Worm (Caenorhabditis elegans) whole organism, dauer: Measurements from ENCODE around the gene gpn-1.

Experiments used
- unc-62 ChIP-seq: sonication (generic microtip); optimal IDR thresholded peaks from 2 replicates; lab custom pipeline; 2017; ENCODE audit warnings: missing biosample characterization, missing genetic modification reagents, missing genetic modification characterization

gpn-1 gene

DNA sequence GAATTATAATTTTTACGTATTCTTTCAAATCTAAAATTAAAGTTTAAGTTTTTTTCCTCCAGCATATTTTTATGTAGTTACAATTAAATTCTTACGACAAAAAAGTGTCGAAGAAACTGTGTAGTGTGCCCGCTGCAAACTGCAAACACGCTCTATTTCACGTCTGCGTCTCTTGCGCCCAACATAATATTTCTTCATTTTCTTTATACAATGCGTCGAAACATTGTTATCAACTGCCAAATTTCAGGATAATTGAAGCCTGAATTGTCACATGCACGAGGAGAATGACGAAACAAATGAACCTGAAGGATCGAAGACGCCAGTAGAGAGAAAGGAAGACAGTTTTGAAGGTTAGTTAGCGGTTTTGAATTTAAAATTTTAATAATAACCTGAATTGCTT is 7.8 kb downstream of the gpn-1 start, which contains the start of gene C03H12.1:
Gene C03H12.1, plus strand, starts transcription at position 206 of the 400 bp plus-strand sequence.
- no peak for TF ChIP-seq unc-62 (GFP tag; lab: Kevin White, UChicago)

DNA sequence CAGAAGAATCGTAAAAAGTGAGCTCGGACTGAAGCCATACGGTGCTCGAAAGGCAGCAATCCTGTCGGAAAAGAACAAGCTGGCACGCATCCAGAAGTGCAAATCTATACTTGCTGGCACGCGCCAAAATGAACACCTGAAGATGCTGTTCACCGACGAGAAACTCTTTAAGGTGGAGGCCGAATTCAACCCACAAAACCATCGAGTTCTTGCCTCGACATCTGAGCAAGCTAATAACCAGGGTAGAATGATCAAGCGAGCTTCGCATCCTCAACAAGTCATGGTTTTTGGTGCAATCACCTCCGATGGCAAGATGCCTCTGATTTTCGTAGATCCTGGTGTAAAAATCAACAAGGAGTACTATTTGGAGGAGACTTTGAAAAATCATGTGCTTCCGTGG is 12.0 kb downstream of the gpn-1 start:
- no peak for TF ChIP-seq unc-62 (GFP tag; lab: Kevin White, UChicago)

DNA sequence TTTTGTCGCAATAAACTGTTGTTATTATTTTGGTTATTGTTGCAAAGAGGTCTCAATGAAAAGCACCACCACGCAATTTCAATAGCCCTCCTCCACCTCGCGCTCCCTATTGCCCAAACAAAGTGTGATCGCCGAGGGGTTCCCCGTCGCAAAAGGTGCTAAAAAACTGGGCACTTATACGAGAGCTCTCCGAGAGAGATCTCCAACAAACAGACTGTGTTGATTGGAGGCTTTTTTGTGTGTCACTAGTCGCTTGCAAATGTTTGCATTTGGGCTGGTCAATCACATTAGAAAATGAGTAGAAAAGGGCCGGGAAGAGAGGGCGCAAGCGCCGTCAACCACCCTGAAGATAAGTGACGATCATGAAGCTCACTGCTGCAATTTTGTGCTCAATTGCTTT is 14.9 kb downstream of the gpn-1 start, which contains the start of gene ZK662.2:
Gene ZK662.2, plus strand, starts transcription at position 301 of the 400 bp plus-strand sequence.
- no peak for TF ChIP-seq unc-62 (GFP tag; lab: Kevin White, UChicago)

DNA sequence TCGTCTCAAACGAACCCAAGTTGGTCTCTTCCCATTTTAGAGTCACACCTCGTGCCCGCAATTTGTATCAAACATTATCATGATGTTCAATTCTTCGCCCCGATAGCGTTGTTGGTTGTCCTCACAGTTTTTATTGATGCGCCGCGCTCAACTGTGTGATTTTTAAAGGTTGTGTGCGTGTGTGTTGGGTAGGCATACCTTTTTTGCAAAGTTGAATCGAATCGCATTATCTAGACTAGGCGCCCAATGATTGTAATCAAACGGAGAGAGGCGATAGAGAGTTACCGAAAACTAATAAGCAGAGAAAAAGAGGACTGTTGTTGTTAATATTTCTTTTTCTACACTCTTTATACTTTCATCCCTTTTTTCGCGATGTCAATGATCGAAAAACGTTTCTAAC is 18.7 kb downstream of the gpn-1 start:
- no peak for TF ChIP-seq unc-62 (GFP tag; lab: Kevin White, UChicago)

DNA sequence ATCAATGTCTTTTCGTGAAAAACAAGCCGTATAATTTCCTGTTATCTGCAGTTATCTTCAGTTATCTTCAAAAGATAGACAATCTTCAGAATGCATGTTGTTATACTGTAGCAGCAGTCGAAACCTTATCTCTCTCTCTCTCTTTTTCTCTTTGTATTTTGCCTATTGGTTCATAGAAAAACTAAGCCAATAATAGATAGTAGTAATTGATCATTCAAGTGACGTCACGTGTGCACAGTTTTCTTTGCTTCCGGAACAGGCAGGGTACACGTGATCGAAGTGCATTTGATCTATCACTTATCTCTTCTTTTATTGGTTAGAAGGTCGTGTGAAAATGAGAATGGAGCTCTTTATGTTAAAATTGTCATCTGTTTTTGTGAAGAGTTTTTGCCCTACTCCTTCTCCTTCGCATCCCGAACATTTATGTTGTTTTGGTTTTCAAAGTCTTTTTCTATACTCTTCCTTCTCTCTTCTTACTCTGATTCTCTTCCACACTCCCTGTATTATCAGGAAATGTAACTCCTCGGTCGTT is 23.2 kb downstream of the gpn-1 start:
- no peak for TF ChIP-seq unc-62 (GFP tag; lab: Kevin White, UChicago)

DNA sequence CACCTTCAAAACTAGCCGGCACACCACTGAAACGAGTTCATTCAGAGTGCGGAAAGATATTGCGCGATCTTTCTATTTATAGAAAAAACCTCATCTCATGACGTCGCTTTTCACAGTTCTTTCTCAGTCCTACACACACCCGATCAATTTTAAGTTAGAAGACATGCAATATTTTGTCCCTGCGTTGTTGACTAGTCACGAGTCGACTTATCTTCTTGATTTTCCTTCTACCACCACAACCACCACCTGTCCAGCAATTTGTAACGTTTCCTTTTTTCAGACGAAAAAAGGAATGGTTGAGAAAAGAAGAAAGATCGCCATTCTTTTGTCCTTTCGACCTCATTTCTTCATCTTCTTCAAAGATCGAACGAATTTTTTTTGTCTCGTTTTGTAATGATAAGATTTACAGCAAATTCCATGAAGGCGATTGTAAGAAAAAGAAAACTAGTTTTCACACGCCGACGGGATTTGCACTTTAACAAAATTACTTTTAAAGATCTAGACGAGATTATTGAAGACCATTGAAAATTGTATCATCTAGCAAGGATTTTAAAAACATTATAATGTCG is 24.7 kb downstream of the gpn-1 start:
- no peak for TF ChIP-seq unc-62 (GFP tag; lab: Kevin White, UChicago)

DNA sequence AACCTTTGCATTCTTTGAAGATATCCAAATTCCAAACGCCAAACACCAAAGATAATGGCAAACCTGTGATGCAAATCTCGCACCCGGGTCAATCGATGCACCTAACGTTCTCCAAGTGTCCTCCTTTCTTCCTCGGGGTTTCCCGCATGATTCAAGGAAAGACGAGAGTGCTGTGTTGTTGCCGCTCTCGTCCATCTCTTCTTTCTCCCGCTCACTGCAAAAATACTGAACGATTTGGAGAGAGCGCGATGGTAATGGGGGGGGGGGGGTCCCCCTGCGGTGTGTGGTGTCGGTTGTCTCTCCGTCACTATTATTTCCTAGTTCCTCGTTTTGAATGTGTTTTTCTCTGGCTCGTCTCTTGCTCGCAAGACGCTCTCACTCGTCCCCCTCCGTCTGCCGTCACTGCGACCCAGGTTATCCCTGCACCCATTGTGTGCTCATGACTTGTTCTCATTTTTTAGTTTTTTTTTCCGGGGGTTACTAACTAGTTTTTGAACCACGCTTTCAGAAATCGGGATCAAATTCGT is 25.9 kb downstream of the gpn-1 start:
- no peak for TF ChIP-seq unc-62 (GFP tag; lab: Kevin White, UChicago)

DNA sequence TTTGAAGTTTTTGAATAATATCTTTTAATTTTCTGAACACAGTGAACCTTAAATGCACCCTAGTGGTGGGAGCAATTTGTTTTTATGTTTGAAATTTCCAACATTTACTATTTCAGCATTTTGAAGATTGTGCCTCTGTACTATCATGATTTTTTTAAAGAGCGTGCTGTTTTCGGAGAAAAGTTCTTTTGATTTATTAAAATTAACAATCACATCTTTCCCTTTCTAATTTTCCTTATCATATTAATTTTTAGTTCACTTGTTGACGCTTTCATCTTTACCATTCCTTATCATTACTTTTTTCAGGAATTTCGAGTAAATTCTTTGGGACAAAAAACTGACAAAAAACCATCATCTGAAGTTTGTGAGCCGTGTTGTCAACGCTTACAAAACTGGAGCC is 26.4 kb downstream of the gpn-1 start, which contains the start of gene nhr-48:
Gene nhr-48, plus strand, starts transcription at position 301 of the 400 bp plus-strand sequence.
- no peak for TF ChIP-seq unc-62 (GFP tag; lab: Kevin White, UChicago)

DNA sequence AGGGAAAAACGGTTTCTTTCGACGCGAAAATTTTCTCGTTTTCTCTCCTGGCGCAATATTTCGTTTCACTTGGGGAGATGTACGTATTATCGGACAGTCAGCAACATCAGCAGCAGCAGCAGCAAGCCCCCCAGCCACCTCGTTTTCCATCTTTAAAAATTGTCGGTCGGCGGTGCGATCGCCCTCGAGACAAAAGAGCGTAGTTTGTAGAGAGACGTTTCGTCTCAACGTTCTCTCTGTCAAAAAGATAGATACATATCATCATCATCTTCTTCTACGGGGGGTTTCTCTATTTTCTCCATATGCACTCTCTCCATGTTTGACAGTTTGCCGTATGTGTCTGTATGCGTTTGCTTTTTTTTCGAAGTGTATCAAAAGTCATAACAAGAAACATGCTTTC is 28.1 kb downstream of the gpn-1 start:
- no peak for TF ChIP-seq unc-62 (GFP tag; lab: Kevin White, UChicago)

DNA sequence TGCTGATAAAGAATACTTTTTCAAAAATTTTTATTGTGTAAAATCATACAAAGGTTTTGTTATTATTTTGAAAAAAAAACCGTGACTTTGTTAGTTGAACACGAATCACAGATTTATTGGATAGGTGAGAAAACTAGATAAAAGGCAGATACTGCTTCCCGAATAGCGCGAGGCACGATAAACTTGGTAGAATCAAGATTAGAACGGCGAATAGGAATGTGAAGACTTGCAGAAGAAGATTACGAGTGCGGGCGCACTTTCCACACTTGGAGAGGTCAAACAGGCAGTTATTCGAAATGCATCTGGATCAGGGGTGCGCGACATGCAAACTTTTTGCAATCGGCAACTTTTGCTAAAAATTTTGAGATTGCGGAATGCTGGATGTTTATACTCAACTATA is 31.7 kb downstream of the gpn-1 start:
- TF ChIP-seq unc-62 (GFP tag; lab: Kevin White, UChicago): no peak

DNA sequence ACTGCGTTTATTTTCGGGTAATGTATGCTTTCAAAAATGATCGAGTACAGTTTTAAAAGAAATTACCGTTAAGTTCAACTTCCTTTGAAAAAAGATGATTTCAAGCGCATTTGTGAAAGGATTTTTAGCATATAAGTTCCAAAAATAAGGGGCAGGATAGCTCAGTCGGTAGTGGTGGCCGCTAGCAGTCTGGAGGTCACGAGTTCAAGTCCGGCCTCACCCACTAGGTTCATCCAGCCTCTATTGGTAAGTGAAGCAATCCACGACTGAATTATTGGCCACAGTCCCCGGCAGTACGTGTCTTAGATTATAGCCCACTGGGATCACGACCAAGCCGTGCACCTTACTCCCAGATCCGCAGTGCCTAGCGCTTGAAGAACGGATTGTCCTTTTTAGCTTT is 35.5 kb downstream of the gpn-1 start:
- TF ChIP-seq unc-62 (GFP tag; lab: Kevin White, UChicago): no peak

DNA sequence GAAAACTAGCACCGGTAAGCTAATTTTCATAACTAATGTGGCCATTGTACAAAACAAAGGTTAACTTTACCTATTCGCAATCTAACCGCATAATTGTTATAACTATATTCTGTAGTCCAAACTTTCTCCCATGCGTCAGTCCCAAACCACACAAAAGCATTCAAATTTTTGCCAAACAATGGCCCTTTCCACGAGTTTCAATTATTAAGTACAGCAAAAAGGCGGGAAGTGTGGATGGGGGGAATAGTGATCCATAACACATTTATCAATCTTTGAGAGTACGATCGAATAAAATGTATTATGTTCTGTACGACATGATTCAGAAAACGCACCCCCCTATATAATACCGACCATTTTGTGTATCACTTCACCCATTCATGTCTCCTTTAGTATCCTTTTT is 36.8 kb downstream of the gpn-1 start, which contains the start of gene ZK662.6:
Gene ZK662.6, plus strand, starts transcription at position 301 of the 400 bp plus-strand sequence.
- no peak for TF ChIP-seq unc-62 (GFP tag; lab: Kevin White, UChicago)

DNA sequence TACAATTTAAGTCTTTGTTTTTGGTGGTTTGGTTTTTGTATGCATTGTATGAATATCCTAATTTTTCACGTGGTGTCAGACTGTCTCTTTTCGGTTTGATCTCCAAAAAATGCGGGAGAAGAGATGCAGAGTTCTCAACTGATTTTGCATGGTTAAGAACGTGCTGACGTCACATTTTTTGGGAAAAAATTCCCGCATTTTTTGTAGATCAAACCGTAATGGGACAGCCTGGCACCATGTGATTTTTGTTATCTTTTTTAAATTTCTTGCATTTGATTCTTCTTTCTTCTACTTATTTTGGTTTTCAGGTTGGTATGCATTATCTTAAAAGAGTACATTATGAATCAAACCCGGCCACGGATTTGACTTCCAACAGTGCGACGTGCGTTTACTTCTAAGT is 39.9 kb downstream of the gpn-1 start, which contains the start of gene ZK662.5:
Gene ZK662.5, plus strand, starts transcription at position 301 of the 400 bp plus-strand sequence.
- TF ChIP-seq unc-62 (GFP tag; lab: Kevin White, UChicago): no peak

DNA sequence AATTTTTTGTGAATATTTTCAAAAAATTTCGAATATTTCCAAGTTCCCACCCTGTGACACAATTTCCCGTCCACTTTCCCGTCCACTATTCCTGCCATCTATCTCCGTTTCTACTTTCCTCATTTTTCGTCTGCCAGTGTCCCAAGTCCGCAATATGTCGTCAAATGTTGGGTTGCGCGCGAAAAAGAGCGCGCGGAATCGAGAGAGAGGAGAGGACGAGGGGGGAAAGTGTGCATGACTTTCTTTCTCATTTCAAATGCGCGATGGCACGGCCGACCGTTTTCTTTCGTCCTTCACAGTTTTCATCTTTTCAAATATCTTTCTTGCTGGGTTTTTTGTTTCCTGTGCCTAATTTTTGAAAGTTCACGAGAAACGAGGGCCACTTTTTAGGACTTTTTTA is 43.5 kb downstream of the gpn-1 start:
- TF ChIP-seq unc-62 (GFP tag; lab: Kevin White, UChicago): no peak

DNA sequence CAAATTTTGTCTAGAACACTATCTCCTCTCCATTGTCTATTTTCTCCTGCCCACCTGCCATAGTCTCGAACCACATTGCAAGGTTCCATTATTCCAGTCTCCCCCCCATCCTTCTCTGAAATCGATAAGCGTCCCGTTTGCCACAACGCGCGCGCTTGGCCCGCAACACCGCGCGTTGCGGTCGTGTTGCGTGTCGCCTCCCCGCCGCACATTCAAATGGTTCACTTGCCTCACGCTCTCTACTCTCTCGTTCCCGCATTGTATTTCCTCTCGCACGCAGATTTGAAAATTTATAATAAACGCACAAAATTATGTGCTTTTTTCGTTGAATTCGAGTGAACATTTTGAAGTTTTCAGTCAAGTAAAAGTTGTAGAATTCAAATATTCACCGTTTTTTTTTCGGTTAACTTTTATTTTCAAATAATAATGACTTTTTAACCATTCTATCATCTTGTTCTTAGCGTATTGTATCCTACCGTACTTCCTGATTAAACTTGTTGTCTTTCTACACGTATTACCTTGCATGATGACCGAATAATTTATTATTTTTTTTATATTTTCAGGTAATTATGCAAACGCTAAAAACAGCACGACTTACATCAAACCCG is 44.2 kb downstream of the gpn-1 start, which contains the start of gene lin-15B:
Gene lin-15B, plus strand, starts transcription at position 558 of the 608 bp plus-strand sequence.
- no peak for TF ChIP-seq unc-62 (GFP tag; lab: Kevin White, UChicago)

DNA sequence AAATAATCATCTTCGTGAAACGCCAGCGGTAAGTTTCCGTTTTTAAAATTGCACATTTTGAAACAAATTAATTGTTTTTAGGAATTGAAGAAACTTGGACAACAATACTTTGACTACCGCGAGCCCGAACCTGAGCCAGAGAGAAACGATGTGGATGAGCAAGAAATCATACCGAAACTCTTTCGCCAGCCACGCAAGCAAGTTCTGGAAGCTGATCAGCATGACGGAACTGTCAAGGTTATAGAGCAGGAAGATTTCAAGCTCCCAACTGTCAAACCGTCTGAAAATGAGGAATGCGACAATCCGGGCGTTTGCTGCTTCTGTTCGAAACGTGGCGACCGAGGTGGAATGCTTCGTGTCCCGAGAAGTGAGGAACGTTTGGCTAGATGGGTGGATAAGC is 48.8 kb downstream of the gpn-1 start:
- TF ChIP-seq unc-62 (GFP tag; lab: Kevin White, UChicago): no peak
